Fruit fly (Drosophila melanogaster): ENCODE data around the gene CG1695.

CG1695 gene

dm6 chrX:20433345-20434332 is at the start of gene CG1695:
Gene CG1695, plus strand, starts transcription at chrX:20433950.
- TF ChIP-seq CTCF (optimal IDR thresholded peaks at IDR 0.05) (no peak), CG8478 (optimal IDR thresholded peaks at IDR 0.05) (no peak)

- peak; percentile 53 for TF ChIP-seq CTCF (optimal IDR thresholded peaks at IDR 0.05)
- TF ChIP-seq CG8478 (optimal IDR thresholded peaks at IDR 0.05): no peak
Measured at dm6 chrX:20385865-20386264, 47.9 kb upstream of the CG1695 start.

dm6 chrX:20389633-20390032 is 44.1 kb upstream of the CG1695 start:
- no peak for TF ChIP-seq CG8478 (optimal IDR thresholded peaks at IDR 0.05)
- TF ChIP-seq CTCF (optimal IDR thresholded peaks at IDR 0.05): no peak

dm6 chrX:20390706-20391105 is 43.0 kb upstream of the CG1695 start, which contains the start of gene jb:
Gene jb, minus strand, starts transcription at chrX:20390806.
- TF ChIP-seq CTCF (optimal IDR thresholded peaks at IDR 0.05): no peak
- no peak for TF ChIP-seq CG8478 (optimal IDR thresholded peaks at IDR 0.05)

dm6 chrX:20391230-20391629 is 42.5 kb upstream of the CG1695 start:
- TF ChIP-seq CG8478 (optimal IDR thresholded peaks at IDR 0.05) (no peak), CTCF (optimal IDR thresholded peaks at IDR 0.05) (peak; percentile 26 to 53)

dm6 chrX:20393580-20393979 is 40.2 kb upstream of the CG1695 start, which contains the start of gene Syx16:
Gene Syx16, minus strand, starts transcription at chrX:20393751.
- no peak for TF ChIP-seq CTCF (optimal IDR thresholded peaks at IDR 0.05)
- TF ChIP-seq CG8478 (optimal IDR thresholded peaks at IDR 0.05): no peak

- TF ChIP-seq CG8478 (optimal IDR thresholded peaks at IDR 0.05): no peak
- TF ChIP-seq CTCF (optimal IDR thresholded peaks at IDR 0.05): no peak
Measured at dm6 chrX:20394066-20394913, 39.5 kb upstream of the CG1695 start, which contains the start of gene HERC2. Gene HERC2, plus strand, starts transcription at chrX:20394395.

- TF ChIP-seq CTCF (optimal IDR thresholded peaks at IDR 0.05): no peak
- TF ChIP-seq CG8478 (optimal IDR thresholded peaks at IDR 0.05): no peak
Measured at dm6 chrX:20411635-20412034, 22.1 kb upstream of the CG1695 start.

- no peak for TF ChIP-seq CTCF (optimal IDR thresholded peaks at IDR 0.05)
- TF ChIP-seq CG8478 (optimal IDR thresholded peaks at IDR 0.05): no peak
Measured at dm6 chrX:20413481-20413880, 20.3 kb upstream of the CG1695 start, which contains the start of gene CG15459. Gene CG15459, minus strand, starts transcription at chrX:20413581.

- TF ChIP-seq CG8478 (optimal IDR thresholded peaks at IDR 0.05) (no peak), CTCF (optimal IDR thresholded peaks at IDR 0.05) (no peak)
Measured at dm6 chrX:20414099-20414498, 19.7 kb upstream of the CG1695 start, which contains the start of gene CG15458. Gene CG15458, minus strand, starts transcription at chrX:20414199.

dm6 chrX:20415444-20415843 is 18.3 kb upstream of the CG1695 start, which contains the start of gene Obp19a:
Gene Obp19a, plus strand, starts transcription at chrX:20415744.
- TF ChIP-seq CTCF (optimal IDR thresholded peaks at IDR 0.05) (no peak), CG8478 (optimal IDR thresholded peaks at IDR 0.05) (no peak)

- TF ChIP-seq CG8478 (optimal IDR thresholded peaks at IDR 0.05) (no peak), CTCF (optimal IDR thresholded peaks at IDR 0.05) (no peak)
Measured at dm6 chrX:20416433-20416832, 17.3 kb upstream of the CG1695 start, which contains the start of gene Obp19b. Gene Obp19b, plus strand, starts transcription at chrX:20416733.

- no peak for TF ChIP-seq CTCF (optimal IDR thresholded peaks at IDR 0.05)
- no peak for TF ChIP-seq CG8478 (optimal IDR thresholded peaks at IDR 0.05)
Measured at dm6 chrX:20418864-20419263, 14.9 kb upstream of the CG1695 start, which contains the start of gene Obp19c. Gene Obp19c, minus strand, starts transcription at chrX:20418964.

- TF ChIP-seq CTCF (optimal IDR thresholded peaks at IDR 0.05) (no peak), CG8478 (optimal IDR thresholded peaks at IDR 0.05) (no peak)
Measured at dm6 chrX:20419313-20419712, 14.4 kb upstream of the CG1695 start, which contains the start of gene Obp19d. Gene Obp19d, plus strand, starts transcription at chrX:20419613.

dm6 chrX:20423158-20423557 is 10.6 kb upstream of the CG1695 start:
- TF ChIP-seq CTCF (optimal IDR thresholded peaks at IDR 0.05) (no peak), CG8478 (optimal IDR thresholded peaks at IDR 0.05) (no peak)

Data from S2 (cell line).